Worm (Caenorhabditis elegans) whole organism, L1 larva: Measurements from ENCODE around the gene Y62H9A.8.
A peak's percentile ranks its signal among the peaks of the same experiment; 100 is the strongest.

Experiments used
- C16A3.4 ChIP-seq: fragments of 150-350 bp; optimal IDR thresholded peaks from 2 replicates; lab custom pipeline; 2014; ENCODE audit warnings: missing biosample characterization, missing genetic modification characterization
- aha-1 ChIP-seq: fragments of 150-350 bp; optimal IDR thresholded peaks from 2 replicates; lab custom pipeline; 2014; ENCODE audit warnings: missing biosample characterization, missing genetic modification characterization
- alr-1 ChIP-seq: fragments of 200-800 bp; sonication (Bioruptor generic); optimal IDR thresholded peaks from 2 replicates; lab custom pipeline; 2018; ENCODE audit warnings: borderline replicate concordance, mild to moderate bottlenecking, missing genetic modification characterization, missing compliant biosample characterization
- aly-2 ChIP-seq: fragments of 150-350 bp; optimal IDR thresholded peaks from 2 replicates; lab custom pipeline; 2014; ENCODE audit warnings: missing biosample characterization, missing genetic modification characterization
- ama-1 ChIP-seq: fragments of 150-350 bp; optimal IDR thresholded peaks from 2 replicates; lab custom pipeline; 2014
- ceh-8 ChIP-seq: fragments of 200-800 bp; sonication (Bioruptor generic); optimal IDR thresholded peaks from 2 replicates; lab custom pipeline; 2018; ENCODE audit warnings: mild to moderate bottlenecking, missing genetic modification characterization, moderate library complexity, missing compliant biosample characterization
- ceh-88 ChIP-seq: fragments of 200-800 bp; sonication (Bioruptor generic); IDR thresholded peaks from 2 replicates; pipeline ENCODE4 v1.3.6; 2022; ENCODE audit warnings: missing genetic modification characterization, missing compliant biosample characterization
- dpl-1 ChIP-seq, 3 experiments: fragments of 150-350 bp in 2 of 3; sonication (generic microtip) in 1 of 3; optimal IDR thresholded peaks; 2 replicates each; lab custom pipeline; 2014 to 2017; ENCODE audit warnings: missing biosample characterization in 3 of 3, missing genetic modification characterization in 3 of 3, missing genetic modification reagents in 3 of 3
- dsc-1 ChIP-seq: sonication (generic microtip); optimal IDR thresholded peaks from 2 replicates; lab custom pipeline; 2016; ENCODE audit warnings: mild to moderate bottlenecking, missing genetic modification characterization, missing compliant biosample characterization
- efl-1 ChIP-seq, 4 experiments: fragments of 150-350 bp; optimal IDR thresholded peaks in 3 of 4; peaks in 1 of 4; 1 replicate in 1 of 4; 2 replicates in 3 of 4; lab custom pipeline; 2014; ENCODE audit warnings: missing biosample characterization in 2 of 4, missing genetic modification characterization in 2 of 4, missing genetic modification reagents in 2 of 4
- elt-2 ChIP-seq: sonication (generic microtip); optimal IDR thresholded peaks from 2 replicates; lab custom pipeline; 2016; ENCODE audit warnings: missing genetic modification characterization, mild to moderate bottlenecking, inconsistent platforms, missing compliant biosample characterization, missing genetic modification reagents
- elt-3 ChIP-seq, 6 experiments: fragments of 150-350 bp in 1 of 6; sonication (generic microtip); optimal IDR thresholded peaks; 2 replicates each; lab custom pipeline; 2017 to 2018; ENCODE audit warnings: missing biosample characterization in 6 of 6, missing genetic modification characterization in 6 of 6, inconsistent platforms in 1 of 6
- fkh-4 ChIP-seq: sonication (generic microtip); optimal IDR thresholded peaks from 2 replicates; lab custom pipeline; 2016; ENCODE audit warnings: missing compliant biosample characterization, missing genetic modification characterization, borderline replicate concordance
- fkh-8 ChIP-seq: sonication (generic microtip); optimal IDR thresholded peaks from 2 replicates; lab custom pipeline; 2016; ENCODE audit warnings: mild to moderate bottlenecking, missing genetic modification characterization, missing compliant biosample characterization
- hlh-17 ChIP-seq: fragments of 200-800 bp; sonication (Bioruptor generic); optimal IDR thresholded peaks from 2 replicates; lab custom pipeline; 2018; ENCODE audit warnings: missing genetic modification characterization, mild to moderate bottlenecking, missing compliant biosample characterization, moderate library complexity, borderline replicate concordance
- hlh-4 ChIP-seq: sonication (generic microtip); optimal IDR thresholded peaks from 2 replicates; lab custom pipeline; 2016; ENCODE audit warnings: mild to moderate bottlenecking, missing genetic modification characterization, missing compliant biosample characterization
- hpl-2 ChIP-seq: fragments of 150-350 bp; optimal IDR thresholded peaks from 2 replicates; lab custom pipeline; 2014; ENCODE audit warnings: missing biosample characterization, missing genetic modification reagents, missing genetic modification characterization
- irx-1 ChIP-seq: sonication (generic microtip); optimal IDR thresholded peaks from 2 replicates; lab custom pipeline; 2016; ENCODE audit warnings: missing genetic modification characterization, missing compliant biosample characterization
- jun-1 ChIP-seq: fragments of 150-350 bp; optimal IDR thresholded peaks from 2 replicates; lab custom pipeline; 2014; ENCODE audit warnings: missing biosample characterization, missing genetic modification reagents, missing genetic modification characterization
- lin-13 ChIP-seq: fragments of 150-350 bp; optimal IDR thresholded peaks from 2 replicates; lab custom pipeline; 2014; ENCODE audit warnings: missing biosample characterization, missing genetic modification reagents, missing genetic modification characterization
- lin-15B ChIP-seq: fragments of 150-350 bp; sonication (generic microtip); optimal IDR thresholded peaks from 3 replicates; lab custom pipeline; 2014; ENCODE audit warnings: missing biosample characterization, missing genetic modification characterization
- mef-2 ChIP-seq: fragments of 150-350 bp; optimal IDR thresholded peaks from 2 replicates; lab custom pipeline; 2014; ENCODE audit warnings: missing biosample characterization, missing genetic modification characterization
- nhr-20 ChIP-seq: sonication (generic microtip); optimal IDR thresholded peaks from 2 replicates; lab custom pipeline; 2016; ENCODE audit warnings: mild to moderate bottlenecking, missing genetic modification characterization, missing compliant biosample characterization
- nhr-71 ChIP-seq: sonication (generic microtip); optimal IDR thresholded peaks from 2 replicates; lab custom pipeline; 2016; ENCODE audit warnings: mild to moderate bottlenecking, missing genetic modification characterization, moderate library complexity, missing compliant biosample characterization
- nhr-76 ChIP-seq: sonication (generic microtip); optimal IDR thresholded peaks from 2 replicates; lab custom pipeline; 2017; ENCODE audit warnings: missing biosample characterization, missing genetic modification characterization
- pax-3 ChIP-seq: fragments of 200-800 bp; sonication (Bioruptor generic); optimal IDR thresholded peaks from 2 replicates; lab custom pipeline; 2018; ENCODE audit warnings: mild to moderate bottlenecking, missing genetic modification characterization, moderate library complexity, missing compliant biosample characterization
- pqm-1 ChIP-seq: sonication (generic microtip); optimal IDR thresholded peaks from 3 replicates; lab custom pipeline; 2017; ENCODE audit warnings: missing biosample characterization, missing genetic modification characterization
- rnt-1 ChIP-seq: sonication (generic microtip); optimal IDR thresholded peaks from 2 replicates; lab custom pipeline; 2016; ENCODE audit warnings: mild to moderate bottlenecking, missing genetic modification characterization, moderate library complexity, missing compliant biosample characterization
- skn-1 ChIP-seq: fragments of 150-350 bp; optimal IDR thresholded peaks from 2 replicates; lab custom pipeline; 2014; ENCODE audit warnings: missing biosample characterization, missing genetic modification characterization
- tbx-2 ChIP-seq: sonication (generic microtip); optimal IDR thresholded peaks from 2 replicates; lab custom pipeline; 2016; ENCODE audit warnings: missing genetic modification characterization, missing compliant biosample characterization
- unc-62 ChIP-seq: fragments of 150-350 bp; optimal IDR thresholded peaks from 2 replicates; lab custom pipeline; 2014; ENCODE audit warnings: missing biosample characterization, missing genetic modification reagents, missing genetic modification characterization
- unc-98 ChIP-seq: fragments of 200-800 bp; sonication (Bioruptor generic); IDR thresholded peaks from 2 replicates; pipeline ENCODE4 v1.3.6; 2022; ENCODE audit warnings: missing genetic modification characterization, missing compliant biosample characterization
- vab-15 ChIP-seq: sonication (generic microtip); optimal IDR thresholded peaks from 2 replicates; lab custom pipeline; 2017; ENCODE audit warnings: missing genotype, mild to moderate bottlenecking, missing genetic modification characterization, missing compliant biosample characterization
- ztf-11 ChIP-seq, 2 experiments: sonication (generic microtip); optimal IDR thresholded peaks; 2 replicates each; lab custom pipeline; 2016 to 2017; ENCODE audit warnings: missing genetic modification characterization in 2 of 2, missing biosample characterization in 1 of 2, missing compliant biosample characterization in 1 of 2
- ztf-4 ChIP-seq: fragments of 150-350 bp; optimal IDR thresholded peaks from 2 replicates; lab custom pipeline; 2014; ENCODE audit warnings: missing biosample characterization, missing genetic modification characterization

Y62H9A.8 gene

DNA sequence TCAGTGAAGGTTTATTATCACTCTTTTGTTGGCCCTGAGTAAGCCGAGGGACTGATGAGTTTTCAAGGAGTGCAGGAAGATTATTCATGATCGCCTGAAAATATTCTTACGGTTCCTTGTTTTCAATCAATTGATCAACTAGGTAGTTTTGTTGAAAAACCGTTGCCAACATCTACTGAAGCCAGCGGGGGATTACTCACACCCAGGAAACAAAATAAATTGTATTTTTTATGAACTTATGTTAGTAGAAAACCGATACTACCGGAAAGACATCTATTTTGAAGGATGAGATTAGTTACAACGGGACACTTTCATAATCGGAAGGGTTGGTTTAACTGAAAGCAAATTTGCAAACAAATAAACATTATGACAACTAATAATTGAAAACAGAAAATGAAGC lies 14.1 kb downstream of the Y62H9A.8 start, which contains the start of gene Y62H9A.2:
Y62H9A.2 (minus strand) TSS at position 101 of the 400 bp plus-strand sequence.
- TF ChIP-seq unc-98 (GFP tag; lab: Robert Waterston, UW), result no peak
- TF ChIP-seq efl-1 (optimal IDR thresholded peaks at IDR 0.05; lab: Kevin White, UChicago), result no peak
- peak in 1 of 2 experiments; percentile 45 for TF ChIP-seq efl-1 (GFP tag; optimal IDR thresholded peaks at IDR 0.05 in 1 of 2; lab: Kevin White, UChicago)

DNA sequence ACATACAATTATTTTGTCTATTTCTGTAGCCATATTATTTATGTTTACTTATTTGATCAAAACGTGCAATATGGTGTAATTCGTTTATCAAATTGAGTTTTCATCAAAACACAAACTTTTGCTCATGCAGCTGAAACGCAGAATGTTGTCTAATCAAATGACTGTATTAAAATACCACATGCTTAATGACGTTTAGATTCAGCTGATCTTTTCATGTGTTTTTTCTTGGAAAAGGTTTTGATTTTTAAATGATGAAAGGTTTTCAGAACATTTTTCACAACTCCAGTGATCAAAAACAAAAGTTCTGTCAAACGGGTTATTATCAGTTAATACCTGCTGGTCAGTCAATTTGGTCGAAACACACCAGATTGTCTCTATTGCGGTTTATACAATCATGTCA lies 17.0 kb downstream of the Y62H9A.8 start, which contains the start of gene Y62H9A.1:
Y62H9A.1 (plus strand) TSS at position 282 of the 400 bp plus-strand sequence.
- no peak for TF ChIP-seq ztf-4
- TF ChIP-seq tbx-2 (tag; lab: Kevin White, UChicago), result no peak
- TF ChIP-seq fkh-8 (tag; lab: Kevin White, UChicago), result peak; percentile 25
- peak; percentile 64 for TF ChIP-seq hlh-4
- no peak for TF ChIP-seq nhr-76 (tag; lab: Kevin White, UChicago)
- TF ChIP-seq fkh-4 (tag; lab: Kevin White, UChicago), result no peak
- TF ChIP-seq elt-2 (tag; lab: Kevin White, UChicago), result no peak
- no peak for TF ChIP-seq pqm-1
- TF ChIP-seq ztf-11 (tag; optimal IDR thresholded peaks at IDR 0.05; lab: Kevin White, UChicago), result no peak
- peak; percentile 25 for TF ChIP-seq pax-3 (tag; lab: Kevin White, UChicago)
- TF ChIP-seq nhr-71 (tag; lab: Kevin White, UChicago), result peak; percentile 53
- TF ChIP-seq dsc-1, result no peak
- TF ChIP-seq skn-1 (tag; lab: Kevin White, UChicago), result no peak
- TF ChIP-seq ama-1, result no peak
- no peak for TF ChIP-seq irx-1
- TF ChIP-seq lin-15B (tag; lab: Kevin White, UChicago), result no peak
- TF ChIP-seq unc-62 (GFP tag; lab: Kevin White, UChicago), result no peak
- TF ChIP-seq ceh-8 (GFP tag; lab: Kevin White, UChicago), result no peak
- TF ChIP-seq hlh-17, result no peak
- no peak for TF ChIP-seq vab-15 (tag; lab: Kevin White, UChicago)
- no peak for TF ChIP-seq aha-1 (tag; lab: Kevin White, UChicago)
- TF ChIP-seq lin-13 (GFP tag; lab: Kevin White, UChicago), result no peak
- TF ChIP-seq C16A3.4 (tag; lab: Kevin White, UChicago), result no peak
- TF ChIP-seq elt-3 (tag; optimal IDR thresholded peaks at IDR 0.05; lab: Kevin White, UChicago), result no peak
- no peak for TF ChIP-seq aly-2 (tag; lab: Kevin White, UChicago)
- TF ChIP-seq ceh-88 (GFP tag; lab: Robert Waterston, UW), result no peak
- no peak for TF ChIP-seq hpl-2 (GFP tag; lab: Kevin White, UChicago)
- TF ChIP-seq mef-2 (tag; lab: Kevin White, UChicago), result no peak
- TF ChIP-seq dpl-1 (GFP tag; optimal IDR thresholded peaks at IDR 0.05; lab: Kevin White, UChicago), result no peak
- TF ChIP-seq alr-1 (tag; lab: Kevin White, UChicago), result no peak
- no peak for TF ChIP-seq jun-1 (tag; lab: Kevin White, UChicago)

DNA sequence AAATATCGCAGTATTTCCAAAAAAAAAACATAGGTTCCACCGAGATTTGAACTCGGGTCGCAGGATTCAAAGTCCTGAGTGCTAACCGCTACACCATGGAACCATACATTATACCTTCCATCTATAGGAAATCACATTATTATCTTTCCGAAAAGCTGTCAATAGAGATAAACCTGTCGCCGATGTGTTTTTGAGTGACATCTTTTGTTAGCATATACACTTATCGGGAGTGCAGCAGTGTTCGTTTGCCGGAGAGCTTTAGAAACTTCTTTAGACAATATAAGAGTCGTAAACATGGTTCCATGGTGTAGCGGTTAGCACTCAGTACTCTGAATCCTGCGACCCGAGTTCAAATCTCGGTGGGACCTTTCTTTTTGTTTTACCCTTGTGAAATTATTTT lies 20.0 kb downstream of the Y62H9A.8 start:
- TF ChIP-seq rnt-1 (tag; lab: Kevin White, UChicago) (no peak), efl-1 (optimal IDR thresholded peaks at IDR 0.05; lab: Kevin White, UChicago) (no peak), efl-1 (GFP tag; optimal IDR thresholded peaks at IDR 0.05 in 1 of 2; lab: Kevin White, UChicago) (peak in 1 of 2 experiments; percentile 63)

DNA sequence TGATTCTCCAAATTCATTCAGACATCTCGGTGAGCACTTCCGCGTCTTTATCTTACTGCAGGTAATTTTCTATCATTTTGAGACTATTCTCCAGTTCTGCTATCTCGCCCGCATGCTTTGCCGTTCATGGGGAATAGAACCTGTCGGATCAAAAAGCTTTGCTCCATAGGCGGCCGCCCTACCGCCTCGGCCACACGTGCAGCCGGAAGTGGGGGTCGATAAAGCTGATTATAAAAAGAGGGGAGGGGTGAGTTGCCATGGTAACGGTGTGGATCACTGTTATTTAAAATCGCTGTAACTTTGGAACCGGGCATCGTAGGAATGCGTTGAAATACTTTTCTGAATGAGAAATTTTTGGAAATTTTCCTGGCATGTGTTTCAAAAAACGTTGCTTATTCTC lies 21.8 kb downstream of the Y62H9A.8 start:
- TF ChIP-seq fkh-8 (tag; lab: Kevin White, UChicago), result peak; percentile 63
- TF ChIP-seq dsc-1, result peak; percentile 44
- TF ChIP-seq nhr-20, result no peak
- TF ChIP-seq, all 84 proteins: peak for 2
